Worm (Caenorhabditis elegans): Measurements from ENCODE around the gene srw-144.

srw-144 gene

DNA sequence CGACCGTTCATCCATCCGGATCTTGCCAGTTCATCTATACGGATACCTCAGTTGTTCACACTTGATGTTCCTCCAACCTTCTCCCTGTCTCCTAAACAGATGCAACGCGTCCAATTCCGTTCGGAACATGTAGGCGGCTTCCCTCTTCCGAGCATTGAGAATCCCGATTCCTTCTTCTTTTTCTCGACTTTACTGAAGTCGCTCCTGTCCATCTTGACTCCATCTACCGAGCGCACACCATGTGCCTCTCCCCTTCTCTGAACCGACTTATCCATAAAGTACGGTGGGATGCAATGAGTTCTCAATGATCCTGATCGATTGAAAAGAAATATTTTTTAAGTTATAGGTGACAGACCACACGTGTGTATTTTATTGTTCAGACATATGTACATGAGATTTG is 31.3 kb upstream of the srw-144 start:
- no peak for TF ChIP-seq unc-55 (GFP tag; optimal IDR thresholded peaks at IDR 0.05)
- TF ChIP-seq ceh-22 (tag; optimal IDR thresholded peaks at IDR 0.05): no peak
- no peak for TF ChIP-seq ceh-48 (tag; optimal IDR thresholded peaks at IDR 0.05)
- no peak for TF ChIP-seq nhr-232 (tag; optimal IDR thresholded peaks at IDR 0.05)
- no peak for TF ChIP-seq T23F11.4 (GFP tag; optimal IDR thresholded peaks at IDR 0.05)
- TF ChIP-seq lin-11 (tag; optimal IDR thresholded peaks at IDR 0.05): no peak
- no peak for TF ChIP-seq Y22D7AL.16 (tag; optimal IDR thresholded peaks at IDR 0.05)
- TF ChIP-seq pat-9 (tag; optimal IDR thresholded peaks at IDR 0.05): no peak
- no peak for TF ChIP-seq fax-1 (tag; optimal IDR thresholded peaks at IDR 0.05)
- no peak for TF ChIP-seq ztf-16 (tag; optimal IDR thresholded peaks at IDR 0.05)
- TF ChIP-seq rnt-1 (tag; optimal IDR thresholded peaks at IDR 0.05): no peak
- no peak for TF ChIP-seq elt-4 (tag; optimal IDR thresholded peaks at IDR 0.05)
- no peak for TF ChIP-seq pha-4 (tag; optimal IDR thresholded peaks at IDR 0.05)
- TF ChIP-seq nfya-1 (tag; optimal IDR thresholded peaks at IDR 0.05): no peak
- no peak for TF ChIP-seq C38D4.7 (GFP tag; optimal IDR thresholded peaks at IDR 0.05)

DNA sequence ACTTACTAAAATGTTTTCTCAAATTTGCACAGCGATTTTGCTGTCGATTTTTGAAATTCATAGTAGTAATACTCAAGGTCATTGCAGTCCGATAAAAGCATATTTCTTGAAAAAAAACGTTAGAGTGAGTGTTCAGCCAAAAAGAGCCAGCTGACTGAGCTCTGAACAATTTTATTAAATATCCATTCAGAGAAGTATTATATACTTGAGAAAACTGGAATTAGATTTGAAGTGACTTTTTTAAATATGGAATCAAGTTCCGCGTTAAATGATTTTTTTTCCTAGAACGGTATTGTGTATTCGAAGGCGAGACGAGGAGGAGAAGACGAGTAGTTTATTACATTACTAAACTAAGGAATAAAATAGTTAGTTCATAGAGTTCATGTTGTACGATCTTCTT is 30.7 kb upstream of the srw-144 start, which contains the start of gene srw-121:
srw-121 (minus strand) TSS at position 101 of the 400 bp plus-strand sequence.
- TF ChIP-seq nhr-232 (tag; optimal IDR thresholded peaks at IDR 0.05): no peak
- no peak for TF ChIP-seq fax-1 (tag; optimal IDR thresholded peaks at IDR 0.05)
- TF ChIP-seq eyg-1 (tag; optimal IDR thresholded peaks at IDR 0.05): no peak
- TF ChIP-seq hlh-30 (tag; optimal IDR thresholded peaks at IDR 0.05; ENCODE audit: insufficient read depth): no peak
- no peak for TF ChIP-seq ceh-6 (GFP tag; optimal IDR thresholded peaks at IDR 0.05)

DNA sequence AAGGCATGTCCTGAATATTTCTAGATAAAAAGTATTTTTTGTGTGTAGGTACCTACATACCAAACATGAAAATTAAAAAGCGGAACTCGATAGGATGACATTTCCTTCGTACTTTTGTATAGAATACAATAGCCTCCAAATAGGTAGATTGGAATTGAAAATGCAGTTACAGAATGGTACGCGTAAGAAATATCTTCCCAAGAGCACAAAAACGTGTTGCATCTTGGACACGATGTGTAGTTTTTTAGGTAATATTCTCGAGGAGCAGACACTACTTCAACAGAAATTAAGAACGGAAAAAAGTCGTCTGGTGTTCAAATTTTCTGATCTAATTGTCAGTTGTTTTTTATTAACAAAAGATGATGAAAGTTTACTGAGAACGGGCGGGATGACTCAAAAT is 26.6 kb upstream of the srw-144 start, which contains the start of gene srh-85:
srh-85 (minus strand) TSS at position 101 of the 400 bp plus-strand sequence.
- TF ChIP-seq ceh-30 (tag; optimal IDR thresholded peaks at IDR 0.05): no peak
- no peak for TF ChIP-seq sdc-2 (tag; optimal IDR thresholded peaks at IDR 0.05)
- TF ChIP-seq eyg-1 (tag; optimal IDR thresholded peaks at IDR 0.05): no peak
- no peak for TF ChIP-seq ceh-6 (GFP tag; optimal IDR thresholded peaks at IDR 0.05)
- TF ChIP-seq syd-9 (tag; optimal IDR thresholded peaks at IDR 0.05): no peak
- no peak for TF ChIP-seq fax-1 (tag; optimal IDR thresholded peaks at IDR 0.05)
- TF ChIP-seq pax-1 (tag; optimal IDR thresholded peaks at IDR 0.05): no peak
- no peak for TF ChIP-seq Y22D7AL.16 (tag; optimal IDR thresholded peaks at IDR 0.05)
- no peak for TF ChIP-seq ref-2 (tag; optimal IDR thresholded peaks at IDR 0.05)
- no peak for TF ChIP-seq fkh-6 (tag; optimal IDR thresholded peaks at IDR 0.05)
- no peak for TF ChIP-seq tbx-2 (tag; optimal IDR thresholded peaks at IDR 0.05)
- TF ChIP-seq ceh-9 (tag; optimal IDR thresholded peaks at IDR 0.05): no peak
- TF ChIP-seq K02D7.2 (tag; optimal IDR thresholded peaks at IDR 0.05): no peak
- no peak for TF ChIP-seq ztf-16 (tag; optimal IDR thresholded peaks at IDR 0.05)
- no peak for TF ChIP-seq pros-1 (tag; optimal IDR thresholded peaks at IDR 0.05)
- no peak for TF ChIP-seq npax-4 (tag; optimal IDR thresholded peaks at IDR 0.05)
- TF ChIP-seq elt-4 (tag; optimal IDR thresholded peaks at IDR 0.05): no peak
- no peak for TF ChIP-seq ceh-19 (GFP tag; optimal IDR thresholded peaks at IDR 0.05)

DNA sequence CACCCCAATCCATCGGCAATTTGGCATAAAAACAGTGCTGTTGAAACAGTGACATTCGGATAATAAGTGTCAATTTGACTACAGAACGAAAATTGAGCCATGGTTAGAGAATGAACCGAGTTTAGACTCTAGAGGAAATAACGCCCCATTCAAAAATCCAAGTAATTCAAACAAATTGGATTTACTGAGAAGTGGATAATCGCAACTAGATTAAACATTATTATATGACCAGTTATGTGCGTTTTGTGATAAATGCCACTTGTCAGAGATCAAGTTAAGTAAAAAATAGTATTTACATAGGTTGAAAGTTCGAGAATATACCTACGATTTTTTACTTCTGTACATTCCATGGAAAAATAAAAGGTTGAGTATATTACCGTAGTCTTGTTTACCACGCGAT is 24.5 kb upstream of the srw-144 start, which contains the start of gene srw-139:
srw-139 (minus strand) TSS at position 101 of the 400 bp plus-strand sequence.
- TF ChIP-seq pat-9 (tag; optimal IDR thresholded peaks at IDR 0.05) (no peak), tbx-7 (tag; optimal IDR thresholded peaks at IDR 0.05) (no peak), unc-55 (GFP tag; optimal IDR thresholded peaks at IDR 0.05) (no peak), F13H6.1 (tag; optimal IDR thresholded peaks at IDR 0.05) (no peak), K02D7.2 (tag; optimal IDR thresholded peaks at IDR 0.05) (no peak), rnt-1 (tag; optimal IDR thresholded peaks at IDR 0.05) (no peak), nfya-1 (tag; optimal IDR thresholded peaks at IDR 0.05) (no peak)

DNA sequence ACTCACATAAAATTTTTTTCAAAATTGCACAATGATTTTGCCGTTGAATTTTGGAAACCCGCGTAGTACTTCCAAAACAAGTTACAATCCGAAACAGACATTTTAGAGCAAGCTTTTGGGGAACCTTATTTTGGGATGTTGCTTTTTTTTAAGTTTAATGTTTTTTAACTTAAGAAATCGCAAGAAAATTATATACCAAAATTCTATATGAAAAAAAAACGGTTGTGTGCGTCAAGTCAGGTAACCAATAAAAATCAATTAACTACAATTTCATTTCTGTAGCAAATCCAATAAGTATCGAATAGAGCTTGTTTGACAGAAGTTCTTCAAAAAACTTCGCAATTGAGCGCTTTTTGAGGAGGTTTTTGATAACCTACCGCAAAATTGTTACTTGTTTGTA is 22.6 kb upstream of the srw-144 start, which contains the start of gene srw-117:
srw-117 (minus strand) TSS at position 101 of the 400 bp plus-strand sequence.
- TF ChIP-seq K09A11.1 (tag; optimal IDR thresholded peaks at IDR 0.05; ENCODE audit: insufficient read depth): no peak
- no peak for TF ChIP-seq K02D7.2 (tag; optimal IDR thresholded peaks at IDR 0.05)
- no peak for TF ChIP-seq unc-3 (GFP tag; conservative IDR thresholded peaks at IDR 0.05)
- TF ChIP-seq unc-3 (tag; optimal IDR thresholded peaks at IDR 0.05): no peak
- no peak for TF ChIP-seq hlh-8 (tag; optimal IDR thresholded peaks at IDR 0.05)
- no peak for TF ChIP-seq ztf-16 (tag; optimal IDR thresholded peaks at IDR 0.05)
- no peak for TF ChIP-seq lim-6 (tag; optimal IDR thresholded peaks at IDR 0.05)
- TF ChIP-seq ahr-1 (tag; optimal IDR thresholded peaks at IDR 0.05): no peak
- TF ChIP-seq pax-1 (tag; optimal IDR thresholded peaks at IDR 0.05): no peak
- TF ChIP-seq odd-2 (tag; optimal IDR thresholded peaks at IDR 0.05): no peak
- no peak for TF ChIP-seq pha-4 (tag; optimal IDR thresholded peaks at IDR 0.05)
- no peak for TF ChIP-seq ceh-14 (tag; optimal IDR thresholded peaks at IDR 0.05)
- TF ChIP-seq ceh-9 (tag; optimal IDR thresholded peaks at IDR 0.05): no peak
- no peak for TF ChIP-seq nhr-11 (tag; optimal IDR thresholded peaks at IDR 0.05)
- TF ChIP-seq sox-2 (GFP tag; IDR thresholded peaks at IDR 0.05): no peak
- no peak for TF ChIP-seq ceh-18 (tag; optimal IDR thresholded peaks at IDR 0.05)
- no peak for TF ChIP-seq gmeb-2 (tag; optimal IDR thresholded peaks at IDR 0.05)
- no peak for TF ChIP-seq hlh-6 (tag; optimal IDR thresholded peaks at IDR 0.05)

Measured in whole organism, late embryonic.